Fruit fly (Drosophila melanogaster): ENCODE data around the gene Prx3.

Prx3 gene

dm6 chr3R:17561175-17561574, 14.8 kb upstream of the Prx3 start:
- TF ChIP-seq OdsH (GFP tag; optimal IDR thresholded peaks at IDR 0.05) (peak; percentile 5), net (GFP tag; optimal IDR thresholded peaks at IDR 0.05) (no peak), acj6 (GFP tag; optimal IDR thresholded peaks at IDR 0.05) (peak; percentile 11), CG6163 (GFP tag; IDR thresholded peaks at IDR 0.05) (no peak), topi (GFP tag; optimal IDR thresholded peaks at IDR 0.05) (peak; percentile 33), Hr39 (GFP tag; optimal IDR thresholded peaks at IDR 0.05) (peak; percentile 1), Ets96B (tag; optimal IDR thresholded peaks at IDR 0.05) (no peak), Eip78C (GFP tag) (peak; percentile 53), Met (GFP tag; optimal IDR thresholded peaks at IDR 0.05) (peak; percentile 36), svp (GFP tag) (peak; percentile 52), CG3919 (GFP tag; optimal IDR thresholded peaks at IDR 0.05) (peak; percentile 20), achi (GFP tag; optimal IDR thresholded peaks at IDR 0.05) (no peak), CG11294 (GFP tag; IDR thresholded peaks at IDR 0.05) (no peak), CG8632 (GFP tag; optimal IDR thresholded peaks at IDR 0.05) (peak; percentile 11), CG9139 (GFP tag; optimal IDR thresholded peaks at IDR 0.05) (no peak), lz (GFP tag; optimal IDR thresholded peaks at IDR 0.05) (no peak)

- TF ChIP-seq svp (GFP tag) (no peak), CG6163 (GFP tag; IDR thresholded peaks at IDR 0.05) (no peak), OdsH (GFP tag; optimal IDR thresholded peaks at IDR 0.05) (no peak), Gug (GFP tag; IDR thresholded peaks at IDR 0.05) (no peak), CG10669 (GFP tag; optimal IDR thresholded peaks at IDR 0.05) (no peak), CG15336 (GFP tag; IDR thresholded peaks at IDR 0.05) (no peak), Sox102F (GFP tag; optimal IDR thresholded peaks at IDR 0.05) (no peak), fd85E (GFP tag; optimal IDR thresholded peaks at IDR 0.05) (no peak), Hr39 (GFP tag; optimal IDR thresholded peaks at IDR 0.05) (no peak), CG3032 (tag; optimal IDR thresholded peaks at IDR 0.05) (no peak), acj6 (GFP tag; optimal IDR thresholded peaks at IDR 0.05) (no peak), CG3919 (GFP tag; optimal IDR thresholded peaks at IDR 0.05) (no peak), vri (GFP tag; optimal IDR thresholded peaks at IDR 0.05) (no peak), CG8119 (GFP tag; IDR thresholded peaks at IDR 0.05) (no peak), CG6276 (GFP tag; optimal IDR thresholded peaks at IDR 0.05) (no peak), dac (GFP tag; optimal IDR thresholded peaks at IDR 0.05) (no peak), CG11902 (GFP tag; optimal IDR thresholded peaks at IDR 0.05) (no peak), CG9139 (GFP tag; optimal IDR thresholded peaks at IDR 0.05) (no peak)
Measured at dm6 chr3R:17558630-17559029, 12.3 kb upstream of the Prx3 start, which contains the start of gene Hmx. Hmx (plus strand) TSS chr3R:17558930.

dm6 chr3R:17557487-17557886, 11.2 kb upstream of the Prx3 start:
- TF ChIP-seq CG6808 (GFP tag; optimal IDR thresholded peaks at IDR 0.05) (no peak), Blimp-1 (GFP tag; optimal IDR thresholded peaks at IDR 0.05) (peak; percentile 48), esn (GFP tag; optimal IDR thresholded peaks at IDR 0.05) (no peak), CG6163 (GFP tag; IDR thresholded peaks at IDR 0.05) (no peak), CG3032 (tag; optimal IDR thresholded peaks at IDR 0.05) (no peak), eg (GFP tag; IDR thresholded peaks at IDR 0.05) (0 out of 3 replicates have a peak, but pooled peaks have one; percentile 10)

dm6 chr3R:17550827-17551468, 4.6 kb upstream of the Prx3 start:
- peak; percentile 5 for TF ChIP-seq Sox102F (GFP tag; optimal IDR thresholded peaks at IDR 0.05)
- no peak for TF ChIP-seq CG11762 (GFP tag; optimal IDR thresholded peaks at IDR 0.05; ENCODE audit: insufficient read depth)
- TF ChIP-seq CG7368 (GFP tag; optimal IDR thresholded peaks at IDR 0.05): no peak
- peak; percentile 0 for TF ChIP-seq CG31627 (GFP tag; optimal IDR thresholded peaks at IDR 0.05)
- no peak for TF ChIP-seq CG6163 (GFP tag; IDR thresholded peaks at IDR 0.05)
- TF ChIP-seq fd59A (GFP tag; optimal IDR thresholded peaks at IDR 0.05): no peak

Data from whole organism, prepupa.